Fruit fly (Drosophila melanogaster): ENCODE data around the gene CG9932.

- TF ChIP-seq CG8478 (optimal IDR thresholded peaks at IDR 0.05) (no peak), CTCF (optimal IDR thresholded peaks at IDR 0.05) (no peak)
These were observed 9.8 kb upstream of the CG9932 start for dm6 chr2L:13069632-13070279.

Data from S2 (cell line).